Fruit fly (Drosophila melanogaster): Measurements from ENCODE around the gene Cpr92A.

DNA sequence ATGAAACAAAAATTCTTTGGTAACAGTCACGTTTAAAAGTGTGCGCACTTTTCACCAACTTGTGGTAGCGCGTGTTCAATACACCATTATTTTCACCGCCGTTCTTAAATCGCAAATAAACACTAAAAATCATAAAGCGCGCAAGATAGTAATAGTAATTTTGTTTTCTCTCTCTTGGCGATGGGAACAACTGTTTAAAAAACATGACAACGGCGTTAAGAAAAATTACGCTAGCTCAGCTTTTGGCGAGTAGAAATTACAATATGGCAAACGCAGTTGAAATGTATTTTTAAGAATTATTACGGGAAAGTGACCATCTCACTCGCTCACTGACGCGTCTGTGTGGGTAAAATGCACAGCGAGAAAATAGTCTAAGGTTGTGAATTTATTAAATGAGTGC lies 29.1 kb downstream of the Cpr92A start:
- TF ChIP-seq CTCF (optimal IDR thresholded peaks at IDR 0.05) (no peak), CG8478 (optimal IDR thresholded peaks at IDR 0.05) (no peak)
